Worm (Caenorhabditis elegans) whole organism, dauer: ENCODE results near the gene F10D7.10.

Experiments
- unc-62 ChIP-seq: sonication (generic microtip); optimal IDR thresholded peaks from 2 replicates; lab custom pipeline; 2017; ENCODE audit warnings: missing biosample characterization, missing genetic modification reagents, missing genetic modification characterization

The F10D7.10 gene

ce11 chrX:17363491-17363890 is 16.1 kb downstream of the F10D7.10 start:
- TF ChIP-seq unc-62 (GFP tag; lab: Kevin White, UChicago): no peak

- TF ChIP-seq unc-62 (GFP tag; lab: Kevin White, UChicago): no peak
Measured at ce11 chrX:17362529-17362928, 17.0 kb downstream of the F10D7.10 start, which contains the start of gene F10D7.11. Gene F10D7.11, plus strand, starts transcription at chrX:17362829.

- no peak for TF ChIP-seq unc-62 (GFP tag; lab: Kevin White, UChicago)
Measured at ce11 chrX:17359452-17359851, 20.1 kb downstream of the F10D7.10 start, which contains the start of gene npr-36. Gene npr-36, plus strand, starts transcription at chrX:17359752.

ce11 chrX:17356748-17357147 is 22.8 kb downstream of the F10D7.10 start:
- no peak for TF ChIP-seq unc-62 (GFP tag; lab: Kevin White, UChicago)

- no peak for TF ChIP-seq unc-62 (GFP tag; lab: Kevin White, UChicago)
Measured at ce11 chrX:17355462-17355861, 24.1 kb downstream of the F10D7.10 start.

- no peak for TF ChIP-seq unc-62 (GFP tag; lab: Kevin White, UChicago)
Measured at ce11 chrX:17352098-17352497, 27.5 kb downstream of the F10D7.10 start.

ce11 chrX:17349411-17349810 is 30.2 kb downstream of the F10D7.10 start:
- TF ChIP-seq unc-62 (GFP tag; lab: Kevin White, UChicago): no peak

- TF ChIP-seq unc-62 (GFP tag; lab: Kevin White, UChicago): no peak
Measured at ce11 chrX:17340484-17340883, 39.1 kb downstream of the F10D7.10 start, which contains the start of gene C53C11.1. Gene C53C11.1, plus strand, starts transcription at chrX:17340784.

ce11 chrX:17338944-17339343 is 40.6 kb downstream of the F10D7.10 start:
- TF ChIP-seq unc-62 (GFP tag; lab: Kevin White, UChicago): no peak

ce11 chrX:17336354-17336753 is 43.2 kb downstream of the F10D7.10 start, which contains the start of gene C53C11.2:
Gene C53C11.2, plus strand, starts transcription at chrX:17336637.
- TF ChIP-seq unc-62 (GFP tag; lab: Kevin White, UChicago): no peak

ce11 chrX:17333752-17334151 is 45.8 kb downstream of the F10D7.10 start, which contains the start of gene C53C11.5:
Gene C53C11.5, plus strand, starts transcription at chrX:17334052.
- TF ChIP-seq unc-62 (GFP tag; lab: Kevin White, UChicago): no peak

ce11 chrX:17330574-17330973 is 49.0 kb downstream of the F10D7.10 start:
- no peak for TF ChIP-seq unc-62 (GFP tag; lab: Kevin White, UChicago)

- no peak for TF ChIP-seq unc-62 (GFP tag; lab: Kevin White, UChicago)
Measured at ce11 chrX:17329075-17329474, 50.5 kb downstream of the F10D7.10 start.
